Worm (Caenorhabditis elegans) whole organism, young adult: ENCODE measurements around the gene cyn-8.

Experiments used
- B0261.1 ChIP-seq: sonication (generic microtip); optimal IDR thresholded peaks from 2 replicates; lab custom pipeline; 2016; ENCODE audit warnings: mild to moderate bottlenecking, missing genetic modification characterization, moderate library complexity, missing compliant biosample characterization
- F10E7.11 ChIP-seq: sonication (generic microtip); optimal IDR thresholded peaks from 2 replicates; lab custom pipeline; 2017; ENCODE audit warnings: mild to moderate bottlenecking, missing genetic modification characterization, moderate library complexity, missing compliant biosample characterization
- F37B4.10 ChIP-seq: fragments of 200-800 bp; sonication (Bioruptor generic); IDR thresholded peaks from 2 replicates; pipeline ENCODE4 v1.3.6; 2022; ENCODE audit warnings: missing genetic modification characterization, missing compliant biosample characterization
- F57A8.1 ChIP-seq: fragments of 200-800 bp; sonication (Bioruptor generic); optimal IDR thresholded peaks from 2 replicates; lab custom pipeline; 2018; ENCODE audit warnings: mild to moderate bottlenecking, missing genetic modification characterization, moderate library complexity, missing compliant biosample characterization
- K12H6.12 ChIP-seq: fragments of 200-800 bp; sonication (Bioruptor generic); optimal IDR thresholded peaks from 2 replicates; lab custom pipeline; 2018; ENCODE audit warnings: mild to moderate bottlenecking, missing genetic modification characterization, missing compliant biosample characterization
- Y53G8AR.9 ChIP-seq: fragments of 200-800 bp; sonication (Bioruptor generic); conservative IDR thresholded peaks from 2 replicates; pipeline ENCODE4 v1.3.6; 2022; ENCODE audit warnings: missing genetic modification reagents, missing genetic modification characterization, missing compliant biosample characterization
- Y56A3A.18 ChIP-seq: fragments of 200-800 bp; sonication (Bioruptor generic); IDR thresholded peaks from 2 replicates; pipeline ENCODE4 v1.3.6; 2022; ENCODE audit warnings: missing genetic modification reagents, missing genetic modification characterization, missing compliant biosample characterization
- Y67H2A.10 ChIP-seq: fragments of 200-800 bp; sonication (Bioruptor generic); conservative IDR thresholded peaks from 2 replicates; pipeline ENCODE4 v1.3.6; 2022; ENCODE audit warnings: missing genetic modification reagents, missing genetic modification characterization, missing compliant biosample characterization
- ama-1 ChIP-seq, 3 experiments: fragments of 150-350 bp in 1 of 3; sonication (generic microtip) in 2 of 3; optimal IDR thresholded peaks; 2 replicates each; lab custom pipeline; 2014 to 2018; ENCODE audit warnings: missing biosample characterization in 2 of 3, missing genetic modification characterization in 2 of 3, missing genetic modification reagents in 2 of 3
- attf-5 ChIP-seq: fragments of 200-800 bp; sonication (Bioruptor generic); optimal IDR thresholded peaks from 2 replicates; lab custom pipeline; 2018; ENCODE audit warnings: mild to moderate bottlenecking, missing genetic modification characterization, missing compliant biosample characterization
- cebp-2 ChIP-seq: fragments of 200-800 bp; sonication (Bioruptor generic); IDR thresholded peaks from 2 replicates; pipeline ENCODE4 v1.3.6; 2022; ENCODE audit warnings: missing genetic modification characterization, missing compliant biosample characterization
- ceh-40 ChIP-seq: fragments of 200-800 bp; sonication (Bioruptor generic); IDR thresholded peaks from 2 replicates; pipeline ENCODE4 v1.3.6; 2022; ENCODE audit warnings: missing genetic modification characterization, missing compliant biosample characterization
- die-1 ChIP-seq: sonication (generic microtip); optimal IDR thresholded peaks from 2 replicates; lab custom pipeline; 2016; ENCODE audit warnings: missing genotype, mild to moderate bottlenecking, missing genetic modification characterization, missing compliant biosample characterization
- him-1 ChIP-seq: sonication (generic microtip); optimal IDR thresholded peaks from 2 replicates; lab custom pipeline; 2016; ENCODE audit warnings: missing genotype, missing genetic modification reagents, missing genetic modification characterization, missing compliant biosample characterization
- hmg-1.2 ChIP-seq: fragments of 200-800 bp; sonication (Bioruptor generic); IDR thresholded peaks from 2 replicates; pipeline ENCODE4 v1.3.6; 2022; ENCODE audit warnings: missing genetic modification reagents, missing genetic modification characterization, missing compliant biosample characterization
- lag-1 ChIP-seq: fragments of 200-800 bp; sonication (Bioruptor generic); IDR thresholded peaks from 2 replicates; pipeline ENCODE4 v1.3.6; 2022; ENCODE audit warnings: missing genetic modification reagents, missing genetic modification characterization, missing compliant biosample characterization
- let-526 ChIP-seq: fragments of 200-800 bp; sonication (Bioruptor generic); IDR thresholded peaks from 2 replicates; pipeline ENCODE4 v1.3.6; 2022; ENCODE audit warnings: missing genetic modification reagents, missing genetic modification characterization, missing compliant biosample characterization
- let-607 ChIP-seq, 2 experiments: fragments of 200-800 bp in 1 of 2; sonication (Bioruptor generic) in 1 of 2; sonication (generic microtip) in 1 of 2; optimal IDR thresholded peaks; 2 replicates each; lab custom pipeline; 2016 to 2018; ENCODE audit warnings: mild to moderate bottlenecking in 2 of 2, missing compliant biosample characterization in 2 of 2, missing genetic modification characterization in 2 of 2, moderate library complexity in 2 of 2, missing genotype in 1 of 2
- lin-26 ChIP-seq: fragments of 200-800 bp; sonication (Bioruptor generic); IDR thresholded peaks from 2 replicates; pipeline ENCODE4 v1.3.6; 2022; ENCODE audit warnings: missing genetic modification reagents, missing genetic modification characterization, missing compliant biosample characterization
- mes-4 ChIP-seq: sonication (generic microtip); optimal IDR thresholded peaks from 2 replicates; lab custom pipeline; 2016; ENCODE audit warnings: missing genotype, missing genetic modification characterization, missing compliant biosample characterization
- nfya-1 ChIP-seq: sonication (generic microtip); optimal IDR thresholded peaks from 2 replicates; lab custom pipeline; 2017; ENCODE audit warnings: antibody characterized with exemption, missing compliant biosample characterization, missing genetic modification characterization, borderline replicate concordance; ENCODE audit not compliant: insufficient read depth
- nfya-2 ChIP-seq: fragments of 200-800 bp; sonication (Bioruptor generic); IDR thresholded peaks from 2 replicates; pipeline ENCODE4 v1.3.6; 2022; ENCODE audit warnings: missing genetic modification reagents, missing genetic modification characterization, missing compliant biosample characterization
- rec-8 ChIP-seq, 2 experiments: sonication (generic microtip); optimal IDR thresholded peaks; 2 replicates each; lab custom pipeline; 2016; ENCODE audit warnings: mild to moderate bottlenecking in 2 of 2, missing genetic modification characterization in 2 of 2, missing genetic modification reagents in 2 of 2, missing genotype in 2 of 2, missing biosample characterization in 1 of 2, missing compliant biosample characterization in 1 of 2, moderate library complexity in 1 of 2
- repo-1 ChIP-seq: sonication (generic microtip); optimal IDR thresholded peaks from 2 replicates; lab custom pipeline; 2017; ENCODE audit warnings: mild to moderate bottlenecking, missing genetic modification characterization, missing compliant biosample characterization
- rpc-1 ChIP-seq, 2 experiments: fragments of 150-350 bp in 1 of 2; sonication (generic microtip) in 1 of 2; optimal IDR thresholded peaks; 2 replicates each; lab custom pipeline; 2014 to 2018; ENCODE audit warnings: missing biosample characterization in 1 of 2, missing genetic modification characterization in 1 of 2, missing genetic modification reagents in 1 of 2, missing genotype in 1 of 2
- snpc-1.3 ChIP-seq: sonication (generic microtip); optimal IDR thresholded peaks from 2 replicates; lab custom pipeline; 2017; ENCODE audit warnings: missing genetic modification characterization, mild to moderate bottlenecking, missing compliant biosample characterization, antibody characterized with exemption, moderate library complexity, missing genotype, missing genetic modification reagents; ENCODE audit not compliant: insufficient read depth
- snpc-3.4 ChIP-seq: sonication (generic microtip); optimal IDR thresholded peaks from 2 replicates; lab custom pipeline; 2017; ENCODE audit warnings: missing genetic modification characterization, mild to moderate bottlenecking, missing compliant biosample characterization, antibody characterized with exemption, moderate library complexity, missing genotype, missing genetic modification reagents
- snpc-4 ChIP-seq, 5 experiments: fragments of 150-350 bp in 1 of 5; sonication (generic microtip) in 4 of 5; optimal IDR thresholded peaks; 2 replicates each; lab custom pipeline; 2014 to 2018; ENCODE audit warnings: missing genetic modification characterization in 5 of 5, missing biosample characterization in 3 of 5, antibody characterized with exemption in 2 of 5, mild to moderate bottlenecking in 2 of 5, missing compliant biosample characterization in 2 of 5, missing genotype in 2 of 5, moderate library complexity in 2 of 5, missing genetic modification reagents in 1 of 5
- tbp1 ChIP-seq: fragments of 200-800 bp; sonication (Bioruptor generic); optimal IDR thresholded peaks from 2 replicates; lab custom pipeline; 2018; ENCODE audit warnings: mild to moderate bottlenecking, missing genetic modification characterization, missing compliant biosample characterization
- tlf-1 ChIP-seq: fragments of 200-800 bp; sonication (Bioruptor generic); optimal IDR thresholded peaks from 2 replicates; lab custom pipeline; 2018; ENCODE audit warnings: mild to moderate bottlenecking, missing genetic modification characterization, missing compliant biosample characterization
- unc-130 ChIP-seq: sonication (generic microtip); optimal IDR thresholded peaks from 2 replicates; lab custom pipeline; 2016; ENCODE audit warnings: missing genetic modification reagents, missing genetic modification characterization, missing compliant biosample characterization
- unc-62 ChIP-seq: fragments of 150-350 bp; optimal IDR thresholded peaks from 2 replicates; lab custom pipeline; 2014; ENCODE audit warnings: missing biosample characterization, missing genetic modification reagents, missing genetic modification characterization

Gene cyn-8

ce11 chrX:8874748-8875147, 36.3 kb upstream of the cyn-8 start, which contains the start of gene C06E2.1:
Gene C06E2.1 (minus strand): TSS chrX:8874848.
- no peak for TF ChIP-seq cebp-2 (GFP tag; lab: Robert Waterston, UW)
- TF ChIP-seq ceh-40 = no peak

DNA sequence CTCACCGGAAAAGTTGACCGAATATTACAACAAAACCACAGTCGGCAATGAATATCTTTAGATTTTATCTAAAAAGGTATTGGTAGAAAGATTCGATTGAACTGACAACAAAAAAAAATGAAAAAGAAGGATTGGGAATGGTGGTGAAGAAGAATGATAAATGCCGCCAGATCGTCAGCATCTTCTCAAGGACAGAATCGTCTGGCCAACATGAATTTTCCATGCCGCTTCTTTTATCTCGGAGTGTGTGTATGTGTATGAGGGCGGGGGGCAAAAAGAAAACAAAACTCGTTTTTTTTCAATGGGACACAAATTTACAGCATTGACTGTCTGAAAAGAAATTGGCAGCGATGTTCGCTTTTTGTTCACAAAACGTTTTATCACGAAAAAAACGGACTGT, 35.2 kb upstream of the cyn-8 start:
- TF ChIP-seq F57A8.1 (GFP tag; lab: Kevin White, UChicago) = no peak
- no peak for TF ChIP-seq let-607 (tag; optimal IDR thresholded peaks at IDR 0.05; lab: Kevin White, UChicago)
- no peak for TF ChIP-seq tbp1 (GFP tag; lab: Kevin White, UChicago)
- no peak for TF ChIP-seq unc-62
- TF ChIP-seq tlf-1 = no peak
- no peak for TF ChIP-seq mes-4 (tag; lab: Kevin White, UChicago)
- no peak for TF ChIP-seq F10E7.11 (tag; lab: Kevin White, UChicago)
- no peak for TF ChIP-seq lag-1 (GFP tag; lab: Robert Waterston, UW)
- no peak for TF ChIP-seq attf-5 (GFP tag; lab: Kevin White, UChicago)
- TF ChIP-seq K12H6.12 (tag; lab: Kevin White, UChicago) = no peak
- no peak for TF ChIP-seq him-1 (tag; lab: Kevin White, UChicago)
- TF ChIP-seq Y67H2A.10 (GFP tag; lab: Robert Waterston, UW) = no peak
- TF ChIP-seq nfya-1 (tag; lab: Kevin White, UChicago) = no peak
- no peak for TF ChIP-seq F37B4.10 (GFP tag; lab: Robert Waterston, UW)
- no peak for TF ChIP-seq nfya-2 (GFP tag; lab: Robert Waterston, UW)
- no peak for TF ChIP-seq Y53G8AR.9 (GFP tag; lab: Robert Waterston, UW)

ce11 chrX:8877162-8877561, 33.9 kb upstream of the cyn-8 start:
- TF ChIP-seq let-526 (GFP tag; lab: Robert Waterston, UW) = 0 out of 2 replicates have a peak, but pooled peaks have one; percentile 29
- no peak for TF ChIP-seq repo-1
- TF ChIP-seq unc-130 = no peak
- TF ChIP-seq Y56A3A.18 (GFP tag; lab: Robert Waterston, UW) = 0 out of 2 replicates have a peak, but pooled peaks have one; percentile 25
- peak; percentile 82 for TF ChIP-seq him-1 (tag; lab: Kevin White, UChicago)
- TF ChIP-seq hmg-1.2 (GFP tag; lab: Robert Waterston, UW) = 0 out of 2 replicates have a peak, but pooled peaks have one; percentile 37
- peak; percentile 75 for TF ChIP-seq rpc-1 (optimal IDR thresholded peaks at IDR 0.05; lab: Kevin White, UChicago)
- TF ChIP-seq rpc-1 (tag; optimal IDR thresholded peaks at IDR 0.05; lab: Kevin White, UChicago) = peak; percentile 89
- peak; percentile 49 for TF ChIP-seq snpc-3.4 (tag; lab: Kevin White, UChicago)
- peak; percentile 89 for TF ChIP-seq tbp1 (GFP tag; lab: Kevin White, UChicago)
- TF ChIP-seq snpc-1.3 (tag; lab: Kevin White, UChicago) = peak; percentile 44
- TF ChIP-seq die-1 (tag; lab: Kevin White, UChicago) = peak; percentile 56
- no peak for TF ChIP-seq F10E7.11 (tag; lab: Kevin White, UChicago)
- no peak for TF ChIP-seq ama-1 (optimal IDR thresholded peaks at IDR 0.05; lab: Kevin White, UChicago)
- peak in 1 of 2 experiments; percentile 20 for TF ChIP-seq ama-1 (GFP tag; optimal IDR thresholded peaks at IDR 0.05; lab: Kevin White, UChicago)
- TF ChIP-seq B0261.1 (tag; lab: Kevin White, UChicago) = peak; percentile 74
- TF ChIP-seq nfya-2 (GFP tag; lab: Robert Waterston, UW) = no peak
- TF ChIP-seq rec-8 (tag; optimal IDR thresholded peaks at IDR 0.05; lab: Kevin White, UChicago) = peak; percentile 14 to 20
- TF ChIP-seq lin-26 (GFP tag; lab: Robert Waterston, UW) = no peak
- peak; percentile 61 for TF ChIP-seq snpc-4 (GFP tag; optimal IDR thresholded peaks at IDR 0.05; lab: Kevin White, UChicago)
- no peak for TF ChIP-seq snpc-4 (tag; optimal IDR thresholded peaks at IDR 0.05; lab: Kevin White, UChicago)
